Worm (Caenorhabditis elegans) whole organism, L4/young adult: ENCODE data around the gene F49C12.1.

ENCODE experiments used
- W03F9.2 ChIP-seq: fragments of 150-350 bp; optimal IDR thresholded peaks from 2 replicates; lab custom pipeline; 2014; ENCODE audit warnings: missing biosample characterization, missing genetic modification characterization
- dao-5 ChIP-seq: sonication (generic microtip); optimal IDR thresholded peaks from 2 replicates; lab custom pipeline; 2016; ENCODE audit warnings: missing genotype, missing genetic modification characterization, moderate library complexity, missing compliant biosample characterization

DNA sequence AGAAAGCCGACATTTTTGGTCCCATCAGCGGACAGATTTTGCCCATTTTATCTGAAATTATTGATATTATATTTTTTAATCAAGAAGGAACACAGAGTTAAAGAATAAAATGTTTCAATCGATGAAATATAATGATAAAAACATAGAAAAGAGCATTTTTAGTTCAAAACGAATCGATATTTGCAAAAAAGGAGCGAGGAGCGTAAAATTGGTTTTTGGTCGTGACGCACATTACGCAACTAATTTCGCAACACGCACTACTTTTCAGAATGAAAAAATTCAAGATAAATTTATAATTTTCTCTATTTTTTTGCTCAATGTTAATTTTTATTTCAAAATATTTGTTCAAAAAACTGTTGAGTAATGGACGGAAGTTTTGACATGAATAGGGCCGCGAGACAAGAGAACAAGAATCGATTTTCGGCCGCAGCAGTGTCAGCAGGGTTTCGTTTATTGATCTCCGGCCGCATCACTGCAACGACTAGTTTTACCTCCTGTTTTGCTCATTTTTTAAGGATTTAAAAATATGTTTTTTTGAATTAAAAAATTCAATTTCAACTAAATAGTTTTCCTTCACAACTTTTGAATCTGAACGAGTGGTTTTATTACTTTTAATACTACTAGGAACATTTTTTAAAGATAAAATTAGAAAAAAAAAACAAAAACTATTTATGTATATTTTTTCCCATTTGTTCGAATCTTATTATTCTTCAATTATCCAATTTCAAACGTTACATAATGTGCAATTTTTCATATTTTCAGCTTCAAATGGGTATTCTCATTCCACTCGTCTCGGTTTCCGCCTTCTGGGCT, 25.1 kb upstream of the F49C12.1 start, which contains the start of the genes F49C12.12 and vha-17:
- peak; percentile 28 for TF ChIP-seq W03F9.2 (tag; lab: Kevin White, UChicago)
- TF ChIP-seq dao-5 (tag; lab: Kevin White, UChicago), result no peak
